Fruit fly (Drosophila melanogaster) whole organism, pupa: Measurements from ENCODE around the gene CG31286.

Experiments used
- CG14655 ChIP-seq: fragments of 200-800 bp; sonication (Bioruptor generic); optimal IDR thresholded peaks from 3 replicates; lab custom pipeline; 2017; ENCODE audit warnings: mild to moderate bottlenecking, missing biosample characterization, missing genetic modification reagents, missing genetic modification characterization
- CG17806 ChIP-seq: fragments of 200-800 bp; sonication (Bioruptor generic); optimal IDR thresholded peaks from 2 replicates; lab custom pipeline; 2018; ENCODE audit warnings: missing biosample characterization, mild to moderate bottlenecking, missing genetic modification characterization, moderate library complexity
- CG32121 ChIP-seq: fragments of 200-800 bp; sonication (Bioruptor generic); IDR thresholded peaks from 2 replicates; pipeline ENCODE4 v1.3.6; 2022; ENCODE audit warnings: missing biosample characterization, missing genetic modification characterization
- CG34367 ChIP-seq: fragments of 200-800 bp; sonication (Bioruptor generic); optimal IDR thresholded peaks from 2 replicates; lab custom pipeline; 2018; ENCODE audit warnings: missing biosample characterization, mild to moderate bottlenecking, missing genetic modification characterization
- CG4496 ChIP-seq: fragments of 200-800 bp; sonication (Bioruptor generic); IDR thresholded peaks from 3 replicates; pipeline ENCODE4 v1.3.6; 2022; ENCODE audit warnings: missing biosample characterization, missing genetic modification characterization
- CG8159 ChIP-seq: fragments of 200-800 bp; sonication (Bioruptor generic); optimal IDR thresholded peaks from 3 replicates; lab custom pipeline; 2018; ENCODE audit warnings: missing biosample characterization, mild to moderate bottlenecking, missing genetic modification characterization, moderate library complexity
- EcR ChIP-seq: fragments of 200-800 bp; sonication (Bioruptor generic); optimal IDR thresholded peaks from 3 replicates; lab custom pipeline; 2019; ENCODE audit warnings: missing biosample characterization, missing genetic modification characterization, mild to moderate bottlenecking, moderate library complexity, missing genetic modification reagents
- Ets98B ChIP-seq: fragments of 200-800 bp; sonication (Bioruptor generic); IDR thresholded peaks from 2 replicates; pipeline ENCODE4 v1.3.6; 2022; ENCODE audit warnings: missing biosample characterization, missing genetic modification characterization
- Pif1A ChIP-seq: fragments of 200-800 bp; sonication (Bioruptor generic); optimal IDR thresholded peaks from 3 replicates; lab custom pipeline; 2016; ENCODE audit warnings: missing biosample characterization, missing genetic modification characterization
- Snoo ChIP-seq: fragments of 200-800 bp; sonication (Bioruptor generic); optimal IDR thresholded peaks from 3 replicates; lab custom pipeline; 2017; ENCODE audit warnings: missing biosample characterization, mild to moderate bottlenecking, missing genetic modification characterization, inconsistent platforms
- fd96Ca ChIP-seq: fragments of 200-800 bp; sonication (Bioruptor generic); IDR thresholded peaks from 3 replicates; pipeline ENCODE4 v1.3.6; 2022; ENCODE audit warnings: missing biosample characterization, missing genetic modification characterization

DNA sequence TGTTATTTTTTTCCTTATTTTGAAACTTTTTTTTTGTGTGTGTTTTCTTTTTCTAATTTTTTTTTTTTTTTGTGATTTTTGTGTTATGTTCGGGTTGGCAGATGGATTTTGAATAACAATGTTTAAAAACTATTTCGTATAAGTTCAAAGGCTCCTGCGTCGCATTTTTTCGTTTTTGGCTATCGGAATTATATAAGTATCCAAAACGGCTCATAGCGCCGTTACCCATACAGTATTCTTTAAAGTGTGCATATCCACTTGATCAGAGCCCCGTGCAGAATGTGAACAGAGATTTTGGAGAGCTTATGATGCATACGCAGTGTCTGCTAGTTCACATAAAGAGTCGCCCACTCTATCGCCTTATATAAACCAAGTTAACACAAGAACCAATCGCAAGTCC is 13.2 kb upstream of the CG31286 start, which contains the start of gene sowi:
- TF ChIP-seq CG17806 (tag; lab: Kevin White, UChicago) (no peak), Pif1A (no peak), CG8159 (tag; lab: Kevin White, UChicago) (no peak), CG14655 (GFP tag; lab: Kevin White, UChicago) (no peak), CG34367 (tag; lab: Kevin White, UChicago) (no peak), CG32121 (no peak), EcR (GFP tag; lab: Kevin White, UChicago) (no peak), Ets98B (no peak), Snoo (tag; lab: Kevin White, UChicago) (no peak), fd96Ca (GFP tag; lab: Robert Waterston, UW) (no peak), CG4496 (no peak)
